Worm (Caenorhabditis elegans): Measurements from ENCODE around the gene R11D1.10.

Gene R11D1.10

DNA sequence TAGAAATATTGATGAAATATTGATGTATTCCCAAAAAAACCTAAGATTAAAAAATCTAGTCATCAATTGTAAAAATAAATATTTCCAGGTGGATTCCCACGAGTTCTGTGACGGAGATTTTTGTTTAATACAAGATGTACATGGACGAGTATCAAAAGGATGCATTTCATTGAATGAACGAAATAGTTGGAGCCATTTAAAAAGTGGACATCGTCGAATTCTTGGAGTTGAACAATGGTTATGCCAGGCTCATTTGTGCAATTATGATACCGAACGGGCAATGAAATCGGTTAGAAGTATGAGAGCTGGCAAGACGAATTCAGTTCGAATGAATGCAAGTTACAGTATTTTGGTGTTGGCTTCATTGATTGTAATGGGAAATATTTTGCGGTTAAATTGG, 20.2 kb downstream of the R11D1.10 start:
- TF ChIP-seq ama-1 (optimal IDR thresholded peaks at IDR 0.05), result no peak
- peak in 1 of 2 experiments; percentile 94 for TF ChIP-seq unc-62 (GFP tag; optimal IDR thresholded peaks at IDR 0.05 in 1 of 2)
- no peak for TF ChIP-seq unc-62 (tag; optimal IDR thresholded peaks at IDR 0.05)
- TF ChIP-seq daf-12 (tag; optimal IDR thresholded peaks at IDR 0.05), result no peak

DNA sequence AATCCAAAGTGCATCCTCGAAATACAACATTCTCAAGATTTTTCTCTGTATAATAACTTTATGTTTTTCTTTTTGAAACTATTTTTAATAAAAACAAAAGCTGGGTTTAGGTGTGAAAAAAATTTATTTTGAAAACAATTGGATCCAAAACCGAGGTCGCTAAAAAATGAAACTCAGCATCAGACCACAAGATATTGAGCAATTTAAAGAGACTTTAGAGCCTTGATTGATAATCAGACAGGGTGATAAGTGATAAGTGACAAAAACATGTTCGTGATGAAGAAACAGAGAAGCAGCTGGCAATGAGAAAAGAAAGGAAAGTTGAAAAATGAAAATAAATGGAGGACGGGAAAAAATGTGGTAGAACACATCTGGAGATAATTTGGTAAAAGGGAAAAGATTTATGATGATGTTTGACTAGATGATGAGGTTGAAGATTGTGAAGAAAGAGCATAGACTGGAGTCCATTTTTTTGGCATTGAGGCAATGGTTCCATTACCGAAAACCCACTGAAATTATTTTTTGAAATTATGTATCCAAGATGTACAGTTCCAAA, 22.3 kb downstream of the R11D1.10 start, which contains the start of gene C15C8.6:
Gene C15C8.6, minus strand, starts transcription at position 51 of the 556 bp plus-strand sequence.
- no peak for TF ChIP-seq Y75B8A.6 (GFP tag; IDR thresholded peaks at IDR 0.05)
- peak in 1 of 2 experiments; percentile 50 for TF ChIP-seq unc-62 (GFP tag; optimal IDR thresholded peaks at IDR 0.05 in 1 of 2)
- no peak for TF ChIP-seq unc-62 (tag; optimal IDR thresholded peaks at IDR 0.05)

DNA sequence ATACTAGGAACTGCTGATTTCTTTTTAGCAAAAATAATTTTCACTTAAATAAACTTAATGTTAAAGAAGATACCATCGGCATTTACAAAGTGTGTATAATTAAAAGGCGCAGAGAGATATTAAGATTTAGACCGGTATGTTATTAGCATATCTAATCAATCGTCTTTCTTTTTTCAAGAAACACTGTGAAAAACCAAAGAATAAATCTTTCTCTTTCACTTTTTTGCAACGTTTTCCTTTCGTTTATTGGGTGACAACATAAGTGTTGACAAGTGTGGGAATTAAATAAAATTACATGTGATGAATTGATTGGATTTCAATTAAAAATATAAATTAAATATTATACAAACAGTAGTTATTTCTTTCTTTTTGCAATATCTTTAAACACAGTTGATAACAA, 23.1 kb downstream of the R11D1.10 start, which contains the start of gene C15C8.8:
Gene C15C8.8, minus strand, starts transcription at position 101 of the 400 bp plus-strand sequence.
- TF ChIP-seq ceh-32 (tag; optimal IDR thresholded peaks at IDR 0.05; ENCODE audit: poor library complexity), result no peak
- no peak for TF ChIP-seq aly-2 (tag; optimal IDR thresholded peaks at IDR 0.05)
- TF ChIP-seq mep-1 (tag; optimal IDR thresholded peaks at IDR 0.05), result no peak
- no peak for TF ChIP-seq dmd-6 (GFP tag; IDR thresholded peaks at IDR 0.05)
- no peak for TF ChIP-seq rbr-2 (tag; optimal IDR thresholded peaks at IDR 0.05)
- no peak for TF ChIP-seq unc-130 (GFP tag; optimal IDR thresholded peaks at IDR 0.05)
- TF ChIP-seq gei-8 (GFP tag; optimal IDR thresholded peaks at IDR 0.05), result no peak
- TF ChIP-seq T20F7.1 (GFP tag; optimal IDR thresholded peaks at IDR 0.05), result no peak
- no peak for TF ChIP-seq php-3 (GFP tag; IDR thresholded peaks at IDR 0.05)
- no peak for TF ChIP-seq F49E8.2 (tag; optimal IDR thresholded peaks at IDR 0.05; ENCODE audit: borderline replicate concordance)
- no peak for TF ChIP-seq zag-1 (tag; optimal IDR thresholded peaks at IDR 0.05)
- TF ChIP-seq nhr-41 (GFP tag; IDR thresholded peaks at IDR 0.05), result no peak
- no peak for TF ChIP-seq F26F4.8 (GFP tag; conservative IDR thresholded peaks at IDR 0.05)
- TF ChIP-seq lim-7 (GFP tag; IDR thresholded peaks at IDR 0.05), result no peak
- no peak for TF ChIP-seq mdt-29 (GFP tag; IDR thresholded peaks at IDR 0.05)
- no peak for TF ChIP-seq Y75B8A.6 (GFP tag; IDR thresholded peaks at IDR 0.05)

ce11 chrV:12754839-12755238, 25.5 kb downstream of the R11D1.10 start, which contains the start of gene gpa-13:
TSS of gene gpa-13 (minus strand) at chrV:12754939.
- TF ChIP-seq attf-4 (tag; optimal IDR thresholded peaks at IDR 0.05) (no peak), gei-8 (GFP tag; optimal IDR thresholded peaks at IDR 0.05) (no peak), lir-3 (tag; optimal IDR thresholded peaks at IDR 0.05) (no peak), zip-2 (tag; optimal IDR thresholded peaks at IDR 0.05) (no peak), aly-2 (tag; optimal IDR thresholded peaks at IDR 0.05) (no peak), nhr-10 (tag; optimal IDR thresholded peaks at IDR 0.05) (no peak), F37D6.2 (tag; optimal IDR thresholded peaks at IDR 0.05) (no peak), ceh-32 (tag; optimal IDR thresholded peaks at IDR 0.05; ENCODE audit: poor library complexity) (no peak), dmd-9 (GFP tag; IDR thresholded peaks at IDR 0.05) (no peak), snpc-4 (tag; optimal IDR thresholded peaks at IDR 0.05) (no peak), tag-97 (GFP tag; IDR thresholded peaks at IDR 0.05) (no peak), F44E2.7 (GFP tag; IDR thresholded peaks at IDR 0.05) (no peak), jun-1 (tag; optimal IDR thresholded peaks at IDR 0.05) (no peak), snpc-1.2 (GFP tag; IDR thresholded peaks at IDR 0.05) (no peak), arid-1 (GFP tag; conservative IDR thresholded peaks at IDR 0.05) (no peak), madf-5 (GFP tag; IDR thresholded peaks at IDR 0.05) (no peak), nhr-11 (tag; optimal IDR thresholded peaks at IDR 0.05) (no peak), lin-39 (tag; optimal IDR thresholded peaks at IDR 0.05) (no peak)

DNA sequence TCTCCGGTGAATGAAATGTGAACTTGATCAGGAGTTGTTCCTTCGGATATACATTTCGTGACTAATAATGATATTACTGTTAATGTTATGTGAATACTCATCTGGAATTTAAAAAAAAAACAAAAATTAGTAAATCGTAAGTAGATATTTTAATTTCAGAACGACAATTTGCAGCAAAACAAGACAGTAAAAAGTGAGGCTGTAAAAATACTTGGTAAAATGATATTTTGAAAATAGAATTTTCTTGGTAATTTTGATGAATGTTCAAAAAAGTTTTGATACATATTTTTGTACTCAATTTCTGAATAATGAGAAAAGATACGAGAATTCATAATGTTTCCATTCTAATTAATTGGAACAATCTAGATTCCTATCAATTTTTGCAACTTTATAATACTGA, 30.3 kb downstream of the R11D1.10 start, which contains the start of gene papl-1:
Gene papl-1, minus strand, starts transcription at position 101 of the 400 bp plus-strand sequence.
- TF ChIP-seq dmd-8 (GFP tag; IDR thresholded peaks at IDR 0.05) (no peak), aha-1 (tag) (no peak), zag-1 (tag; optimal IDR thresholded peaks at IDR 0.05) (no peak), zfp-2 (tag; optimal IDR thresholded peaks at IDR 0.05) (no peak)

Measured in whole organism, L4 larva.